Fruit fly (Drosophila melanogaster): Measurements from ENCODE around the gene Uxs.

- no peak for TF ChIP-seq usp (GFP tag; optimal IDR thresholded peaks at IDR 0.05)
- no peak for TF ChIP-seq psq (optimal IDR thresholded peaks at IDR 0.05)
- TF ChIP-seq CG8478 (optimal IDR thresholded peaks at IDR 0.05): no peak
Measured at dm6 chr3L:8191042-8191613, 10.4 kb downstream of the Uxs start, which contains the start of gene MED24.
